Fruit fly (Drosophila melanogaster): ENCODE results near the gene Act5C.

The Act5C gene

DNA sequence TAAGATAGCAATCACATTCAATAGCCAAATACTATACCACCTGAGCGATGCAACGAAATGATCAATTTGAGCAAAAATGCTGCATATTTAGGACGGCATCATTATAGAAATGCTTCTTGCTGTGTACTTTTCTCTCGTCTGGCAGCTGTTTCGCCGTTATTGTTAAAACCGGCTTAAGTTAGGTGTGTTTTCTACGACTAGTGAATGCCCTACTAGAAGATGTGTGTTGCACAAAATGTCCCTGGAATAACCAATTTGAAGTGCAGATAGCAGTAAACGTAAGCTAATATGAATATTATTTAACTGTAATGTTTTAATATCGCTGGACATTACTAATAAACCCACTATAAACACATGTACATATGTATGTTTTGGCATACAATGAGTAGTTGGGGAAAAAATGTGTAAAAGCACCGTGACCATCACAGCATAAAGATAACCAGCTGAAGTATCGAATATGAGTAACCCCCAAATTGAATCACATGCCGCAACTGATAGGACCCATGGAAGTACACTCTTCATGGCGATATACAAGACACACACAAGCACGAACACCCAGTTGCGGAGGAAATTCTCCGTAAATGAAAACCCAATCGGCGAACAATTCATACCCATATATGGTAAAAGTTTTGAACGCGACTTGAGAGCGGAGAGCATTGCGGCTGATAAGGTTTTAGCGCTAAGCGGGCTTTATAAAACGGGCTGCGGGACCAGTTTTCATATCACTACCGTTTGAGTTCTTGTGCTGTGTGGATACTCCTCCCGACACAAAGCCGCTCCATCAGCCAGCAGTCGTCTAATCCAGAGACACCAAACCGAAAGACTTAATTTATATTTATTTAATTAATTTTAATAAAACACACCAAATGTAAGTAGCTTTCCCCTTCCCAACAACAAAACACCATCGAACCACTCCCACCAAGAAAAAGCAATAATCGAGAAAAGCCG, at the start of gene Act5C (continued):
- TF ChIP-seq chn (GFP tag; optimal IDR thresholded peaks at IDR 0.05) (peak; percentile 96), CG10654 (GFP tag; optimal IDR thresholded peaks at IDR 0.05) (peak; percentile 92), CG10147 (GFP tag; optimal IDR thresholded peaks at IDR 0.05) (peak; percentile 82), CG15269 (tag; optimal IDR thresholded peaks at IDR 0.05) (peak; percentile 94), tna (GFP tag; IDR thresholded peaks at IDR 0.05; ENCODE audit: partially characterized antibody) (no peak), CG10267 (tag; optimal IDR thresholded peaks at IDR 0.05) (peak; percentile 91), CG4424 (GFP tag; optimal IDR thresholded peaks at IDR 0.05) (peak; percentile 92), sna (GFP tag; IDR thresholded peaks at IDR 0.05; ENCODE audit: partially characterized antibody) (no peak), psq (GFP tag; optimal IDR thresholded peaks at IDR 0.05) (peak; percentile 74), Hmx (GFP tag; optimal IDR thresholded peaks at IDR 0.05) (peak; percentile 67), CG2199 (GFP tag; IDR thresholded peaks at IDR 0.05) (peak; percentile 93), Mes4 (GFP tag; optimal IDR thresholded peaks at IDR 0.05) (peak; percentile 90), CG16813 (GFP tag; IDR thresholded peaks at IDR 0.05; ENCODE audit: partially characterized antibody) (no peak), CG12071 (GFP tag; optimal IDR thresholded peaks at IDR 0.05) (peak; percentile 94), Jarid2 (GFP tag; optimal IDR thresholded peaks at IDR 0.05) (peak; percentile 77), CG7963 (GFP tag; IDR thresholded peaks at IDR 0.05; ENCODE audit: partially characterized antibody) (no peak), H2.0 (GFP tag; IDR thresholded peaks at IDR 0.05) (peak; percentile 94), Tbp (GFP tag; optimal IDR thresholded peaks at IDR 0.05) (no peak), caup (GFP tag; optimal IDR thresholded peaks at IDR 0.05; ENCODE audit: severe bottlenecking) (peak; percentile 90), CG17186 (GFP tag; optimal IDR thresholded peaks at IDR 0.05) (peak; percentile 73), CG10274 (GFP tag; optimal IDR thresholded peaks at IDR 0.05) (peak; percentile 97), nerfin-2 (GFP tag; IDR thresholded peaks at IDR 0.05; ENCODE audit: partially characterized antibody) (no peak), CG9609 (GFP tag; optimal IDR thresholded peaks at IDR 0.05) (peak; percentile 93), fd3F (GFP tag; optimal IDR thresholded peaks at IDR 0.05) (peak; percentile 79), CG4404 (GFP tag; IDR thresholded peaks at IDR 0.05) (peak; percentile 90), peb (GFP tag; IDR thresholded peaks at IDR 0.05) (peak; percentile 83), Hey (tag; optimal IDR thresholded peaks at IDR 0.05) (peak; percentile 43), tgo (GFP tag; IDR thresholded peaks at IDR 0.05) (peak; percentile 89), CG34422 (GFP tag; IDR thresholded peaks at IDR 0.05) (peak; percentile 88), CG9215 (GFP tag; IDR thresholded peaks at IDR 0.05) (peak; percentile 82), ham (GFP tag; IDR thresholded peaks at IDR 0.05) (peak; percentile 67; the same call in 1 of the 2 replicates), CG6254 (GFP tag; optimal IDR thresholded peaks at IDR 0.05) (peak; percentile 89), CG1647 (GFP tag; optimal IDR thresholded peaks at IDR 0.05) (peak; percentile 92), Atf6 (GFP tag; IDR thresholded peaks at IDR 0.05) (peak; percentile 87), fd64A (GFP tag; optimal IDR thresholded peaks at IDR 0.05) (peak; percentile 85), CG7928 (GFP tag; optimal IDR thresholded peaks at IDR 0.05) (peak; percentile 59), Aef1 (GFP tag; IDR thresholded peaks at IDR 0.05) (peak; percentile 85), CG12104 (GFP tag; optimal IDR thresholded peaks at IDR 0.05) (peak; percentile 82), Poxn (GFP tag; IDR thresholded peaks at IDR 0.05) (0 out of 2 replicates have a peak, but pooled peaks have one; percentile 76), CG15479 (GFP tag; optimal IDR thresholded peaks at IDR 0.05) (peak; percentile 70), lab (GFP tag; optimal IDR thresholded peaks at IDR 0.05) (peak; percentile 94), sc (optimal IDR thresholded peaks at IDR 0.05) (no peak), sc (GFP tag; optimal IDR thresholded peaks at IDR 0.05) (peak; percentile 84), ase (GFP tag; IDR thresholded peaks at IDR 0.05) (peak; percentile 87), Sox102F (GFP tag; optimal IDR thresholded peaks at IDR 0.05) (peak; percentile 94), Chrac-16 (GFP tag; optimal IDR thresholded peaks at IDR 0.05) (peak; percentile 94), CG12219 (GFP tag; optimal IDR thresholded peaks at IDR 0.05) (peak; percentile 94), kni (GFP tag; optimal IDR thresholded peaks at IDR 0.05) (peak; percentile 73)

Data from whole organism, embryonic.